Worm (Caenorhabditis elegans) whole organism, L2 larva: ENCODE measurements around the gene vglu-2.

Experiments used
- C34F6.9 ChIP-seq: fragments of 150-350 bp; optimal IDR thresholded peaks from 2 replicates; lab custom pipeline; 2014; ENCODE audit warnings: missing biosample characterization, missing genetic modification characterization
- F13H6.1 ChIP-seq: sonication (generic microtip); optimal IDR thresholded peaks from 2 replicates; lab custom pipeline; 2016; ENCODE audit warnings: missing genetic modification characterization, missing compliant biosample characterization
- Y55F3AM.14 ChIP-seq: fragments of 200-800 bp; sonication (Bioruptor generic); optimal IDR thresholded peaks from 2 replicates; lab custom pipeline; 2018; ENCODE audit warnings: mild to moderate bottlenecking, missing genetic modification characterization, missing compliant biosample characterization
- ZK546.5 ChIP-seq: sonication (generic microtip); optimal IDR thresholded peaks from 2 replicates; lab custom pipeline; 2017; ENCODE audit warnings: missing biosample characterization, missing genetic modification characterization
- alr-1 ChIP-seq: fragments of 150-350 bp; optimal IDR thresholded peaks from 2 replicates; lab custom pipeline; 2014; ENCODE audit warnings: missing biosample characterization, missing genetic modification characterization
- aly-2 ChIP-seq: fragments of 150-350 bp; optimal IDR thresholded peaks from 2 replicates; lab custom pipeline; 2014; ENCODE audit warnings: missing biosample characterization, missing genetic modification characterization
- ama-1 ChIP-seq: fragments of 150-350 bp; optimal IDR thresholded peaks from 2 replicates; lab custom pipeline; 2018; ENCODE audit warnings: inconsistent platforms
- blmp-1 ChIP-seq: sonication (generic microtip); optimal IDR thresholded peaks from 2 replicates; lab custom pipeline; 2017; ENCODE audit warnings: missing genetic modification characterization, mild to moderate bottlenecking, missing compliant biosample characterization, antibody characterized with exemption, moderate library complexity; ENCODE audit not compliant: insufficient read depth
- ceh-16 ChIP-seq: fragments of 150-350 bp; optimal IDR thresholded peaks from 2 replicates; lab custom pipeline; 2014; ENCODE audit warnings: missing biosample characterization, missing genetic modification characterization
- crh-2 ChIP-seq: sonication (generic microtip); optimal IDR thresholded peaks from 2 replicates; lab custom pipeline; 2017; ENCODE audit warnings: missing biosample characterization, missing genetic modification characterization
- egl-27 ChIP-seq: sonication (generic microtip); optimal IDR thresholded peaks from 3 replicates; lab custom pipeline; 2017; ENCODE audit warnings: missing biosample characterization, missing genetic modification reagents, missing genetic modification characterization
- fos-1 ChIP-seq: fragments of 150-350 bp; optimal IDR thresholded peaks from 2 replicates; lab custom pipeline; 2014; ENCODE audit warnings: missing biosample characterization, missing genetic modification characterization
- gmeb-1 ChIP-seq: fragments of 150-350 bp; optimal IDR thresholded peaks from 2 replicates; lab custom pipeline; 2014; ENCODE audit warnings: missing biosample characterization, missing genetic modification characterization
- lin-11 ChIP-seq: fragments of 150-350 bp; sonication (generic microtip); optimal IDR thresholded peaks from 2 replicates; lab custom pipeline; 2014; ENCODE audit warnings: missing biosample characterization, missing genetic modification characterization, inconsistent platforms, mixed read lengths
- lin-13 ChIP-seq: fragments of 150-350 bp; optimal IDR thresholded peaks from 2 replicates; lab custom pipeline; 2014; ENCODE audit warnings: missing biosample characterization, missing genetic modification reagents, missing genetic modification characterization
- lsy-2 ChIP-seq, 2 experiments: fragments of 150-350 bp in 1 of 2; sonication (generic microtip) in 1 of 2; optimal IDR thresholded peaks; 2 replicates each; lab custom pipeline; 2014 to 2017; ENCODE audit warnings: missing biosample characterization in 2 of 2, missing genetic modification characterization in 2 of 2
- mbf-1 ChIP-seq: sonication (generic microtip); optimal IDR thresholded peaks from 2 replicates; lab custom pipeline; 2017; ENCODE audit warnings: missing biosample characterization, missing genetic modification characterization
- mdl-1 ChIP-seq, 2 experiments: fragments of 150-350 bp in 1 of 2; sonication (generic microtip) in 1 of 2; optimal IDR thresholded peaks; 2 replicates each; lab custom pipeline; 2017; ENCODE audit warnings: missing biosample characterization in 2 of 2, missing genetic modification characterization in 2 of 2
- nhr-10 ChIP-seq: sonication (generic microtip); optimal IDR thresholded peaks from 2 replicates; lab custom pipeline; 2017; ENCODE audit warnings: missing biosample characterization, missing genetic modification characterization
- nhr-12 ChIP-seq: fragments of 150-350 bp; optimal IDR thresholded peaks from 2 replicates; lab custom pipeline; 2014; ENCODE audit warnings: missing biosample characterization, missing genetic modification characterization
- nhr-129 ChIP-seq: fragments of 150-350 bp; optimal IDR thresholded peaks from 2 replicates; lab custom pipeline; 2014; ENCODE audit warnings: missing biosample characterization, missing genetic modification characterization
- nhr-21 ChIP-seq: fragments of 150-350 bp; optimal IDR thresholded peaks from 2 replicates; lab custom pipeline; 2014; ENCODE audit warnings: missing biosample characterization, missing genetic modification characterization
- nhr-23 ChIP-seq: fragments of 150-350 bp; optimal IDR thresholded peaks from 2 replicates; lab custom pipeline; 2014; ENCODE audit warnings: missing biosample characterization, missing genetic modification reagents, missing genetic modification characterization
- nhr-237 ChIP-seq: fragments of 150-350 bp; optimal IDR thresholded peaks from 2 replicates; lab custom pipeline; 2014; ENCODE audit warnings: missing biosample characterization, missing genetic modification characterization
- nhr-25 ChIP-seq: fragments of 150-350 bp; sonication (generic microtip); optimal IDR thresholded peaks from 3 replicates; lab custom pipeline; 2014; ENCODE audit warnings: missing biosample characterization, missing genetic modification characterization
- nhr-6 ChIP-seq: fragments of 150-350 bp; optimal IDR thresholded peaks from 2 replicates; lab custom pipeline; 2014; ENCODE audit warnings: missing biosample characterization, missing genetic modification characterization
- peb-1 ChIP-seq: fragments of 150-350 bp; optimal IDR thresholded peaks from 2 replicates; lab custom pipeline; 2014; ENCODE audit warnings: missing biosample characterization, missing genetic modification characterization
- sem-4 ChIP-seq: fragments of 150-350 bp; optimal IDR thresholded peaks from 2 replicates; lab custom pipeline; 2014; ENCODE audit warnings: missing biosample characterization, missing genetic modification reagents, missing genetic modification characterization
- skn-1 ChIP-seq: sonication (generic microtip); optimal IDR thresholded peaks from 2 replicates; lab custom pipeline; 2017; ENCODE audit warnings: missing biosample characterization, missing genetic modification characterization
- sma-3 ChIP-seq: sonication (generic microtip); optimal IDR thresholded peaks from 2 replicates; lab custom pipeline; 2016; ENCODE audit warnings: missing genetic modification reagents, missing genetic modification characterization, missing compliant biosample characterization
- sma-9 ChIP-seq, 2 experiments: fragments of 150-350 bp in 1 of 2; sonication (generic microtip) in 1 of 2; optimal IDR thresholded peaks; 2 replicates each; lab custom pipeline; 2014 to 2016; ENCODE audit warnings: missing genetic modification characterization in 2 of 2, mild to moderate bottlenecking in 1 of 2, missing biosample characterization in 1 of 2, missing compliant biosample characterization in 1 of 2, missing genetic modification reagents in 1 of 2, moderate library complexity in 1 of 2
- snpc-4 ChIP-seq: fragments of 150-350 bp; optimal IDR thresholded peaks from 2 replicates; lab custom pipeline; 2014; ENCODE audit warnings: missing biosample characterization, missing genetic modification characterization
- unc-39 ChIP-seq: fragments of 150-350 bp; optimal IDR thresholded peaks from 2 replicates; lab custom pipeline; 2014; ENCODE audit warnings: missing biosample characterization, missing genetic modification characterization
- unc-62 ChIP-seq: fragments of 150-350 bp; optimal IDR thresholded peaks from 2 replicates; lab custom pipeline; 2014; ENCODE audit warnings: missing biosample characterization, missing genetic modification reagents, missing genetic modification characterization
- zag-1 ChIP-seq: fragments of 150-350 bp; optimal IDR thresholded peaks from 2 replicates; lab custom pipeline; 2014; ENCODE audit warnings: missing biosample characterization, missing genetic modification characterization
- ztf-1 ChIP-seq: fragments of 200-800 bp; sonication (Bioruptor generic); conservative IDR thresholded peaks from 2 replicates; pipeline ENCODE4 v1.3.6; 2022; ENCODE audit warnings: missing genetic modification characterization, missing compliant biosample characterization
- ztf-11 ChIP-seq: sonication (generic microtip); optimal IDR thresholded peaks from 2 replicates; lab custom pipeline; 2017; ENCODE audit warnings: missing biosample characterization, missing genetic modification characterization
- ztf-4 ChIP-seq: fragments of 150-350 bp; optimal IDR thresholded peaks from 2 replicates; lab custom pipeline; 2014; ENCODE audit warnings: missing biosample characterization, missing genetic modification characterization

Gene vglu-2

ce11 chrIII:10335086-10335485 lies 40.1 kb downstream of the vglu-2 start, which contains the start of gene ced-9:
ced-9 (plus strand) TSS chrIII:10335172.
- no peak for TF ChIP-seq nhr-129 (tag; lab: Kevin White, UChicago)

ce11 chrIII:10336109-10336508 lies 41.2 kb downstream of the vglu-2 start:
- no peak for TF ChIP-seq snpc-4
- no peak for TF ChIP-seq nhr-21 (tag; lab: Kevin White, UChicago)
- TF ChIP-seq ceh-16 (tag; lab: Kevin White, UChicago): no peak
- no peak for TF ChIP-seq ztf-11 (tag; lab: Kevin White, UChicago)
- TF ChIP-seq lin-11 (tag; lab: Kevin White, UChicago): no peak

ce11 chrIII:10337508-10338166 lies 42.7 kb downstream of the vglu-2 start, which contains the start of gene ttr-15:
ttr-15 (plus strand) TSS chrIII:10337847.
- TF ChIP-seq lsy-2 (tag; optimal IDR thresholded peaks at IDR 0.05; lab: Kevin White, UChicago) (no peak), sma-3 (GFP tag; lab: Kevin White, UChicago) (peak; percentile 84), ztf-11 (tag; lab: Kevin White, UChicago) (no peak), C34F6.9 (no peak), nhr-237 (tag; lab: Kevin White, UChicago) (no peak), nhr-21 (tag; lab: Kevin White, UChicago) (peak; percentile 12), nhr-6 (tag; lab: Kevin White, UChicago) (no peak), aly-2 (tag; lab: Kevin White, UChicago) (no peak), gmeb-1 (no peak), crh-2 (tag; lab: Kevin White, UChicago) (peak; percentile 15), alr-1 (tag; lab: Kevin White, UChicago) (no peak), mdl-1 (tag; optimal IDR thresholded peaks at IDR 0.05; lab: Kevin White, UChicago) (no peak), peb-1 (tag; lab: Kevin White, UChicago) (no peak), unc-62 (GFP tag; lab: Kevin White, UChicago) (no peak), fos-1 (peak; percentile 40), ztf-1 (GFP tag; lab: Robert Waterston, UW) (no peak), skn-1 (no peak), nhr-25 (peak; percentile 63), sma-9 (GFP tag; optimal IDR thresholded peaks at IDR 0.05; lab: Kevin White, UChicago) (peak; percentile 29), sma-9 (tag; optimal IDR thresholded peaks at IDR 0.05; lab: Kevin White, UChicago) (no peak), nhr-129 (tag; lab: Kevin White, UChicago) (peak; percentile 11), ceh-16 (tag; lab: Kevin White, UChicago) (no peak), ZK546.5 (tag; lab: Kevin White, UChicago) (no peak), ztf-4 (tag; lab: Kevin White, UChicago) (no peak), blmp-1 (tag; lab: Kevin White, UChicago) (no peak), unc-39 (tag; lab: Kevin White, UChicago) (no peak), ama-1 (lab: Kevin White, UChicago) (peak; percentile 86), Y55F3AM.14 (GFP tag; lab: Kevin White, UChicago) (peak; percentile 56), F13H6.1 (tag; lab: Kevin White, UChicago) (no peak), lin-11 (tag; lab: Kevin White, UChicago) (no peak)

- TF ChIP-seq nhr-21 (tag; lab: Kevin White, UChicago) (peak; percentile 18), nhr-12 (tag; lab: Kevin White, UChicago) (no peak), nhr-23 (tag; lab: Kevin White, UChicago) (no peak), blmp-1 (tag; lab: Kevin White, UChicago) (peak; percentile 41), snpc-4 (no peak), nhr-10 (no peak), crh-2 (tag; lab: Kevin White, UChicago) (peak; percentile 24), aly-2 (tag; lab: Kevin White, UChicago) (no peak), zag-1 (tag; lab: Kevin White, UChicago) (no peak), skn-1 (no peak), ztf-11 (tag; lab: Kevin White, UChicago) (no peak), mbf-1 (no peak), nhr-25 (peak; percentile 80), ceh-16 (tag; lab: Kevin White, UChicago) (no peak), C34F6.9 (no peak), lsy-2 (tag; optimal IDR thresholded peaks at IDR 0.05; lab: Kevin White, UChicago) (no peak), ztf-4 (tag; lab: Kevin White, UChicago) (peak; percentile 43), lin-13 (GFP tag; lab: Kevin White, UChicago) (peak; percentile 31), sma-3 (GFP tag; lab: Kevin White, UChicago) (peak; percentile 44), nhr-6 (tag; lab: Kevin White, UChicago) (peak; percentile 0), egl-27 (tag; lab: Kevin White, UChicago) (no peak), sem-4 (tag; lab: Kevin White, UChicago) (no peak)
- TF ChIP-seq, all 48 proteins: peak for 8
Observed at ce11 chrIII:10338992-10339852, 44.3 kb downstream of the vglu-2 start.
